Fruit fly (Drosophila melanogaster): Measurements from ENCODE around the gene path.

path gene

dm6 chr3L:9490432-9490831 is 14.7 kb downstream of the path start:
- TF ChIP-seq CG7045 (GFP tag; optimal IDR thresholded peaks at IDR 0.05) = no peak
- no peak for TF ChIP-seq CG1620 (GFP tag; optimal IDR thresholded peaks at IDR 0.05)
- TF ChIP-seq pad (GFP tag; optimal IDR thresholded peaks at IDR 0.05) = no peak
- TF ChIP-seq tj (GFP tag; optimal IDR thresholded peaks at IDR 0.05) = no peak
- TF ChIP-seq bab1 (GFP tag; optimal IDR thresholded peaks at IDR 0.05) = no peak
- TF ChIP-seq Clk (GFP tag; optimal IDR thresholded peaks at IDR 0.05) = no peak
- no peak for TF ChIP-seq CG5204 (GFP tag; optimal IDR thresholded peaks at IDR 0.05)
- no peak for TF ChIP-seq cnc (optimal IDR thresholded peaks at IDR 0.05)
- TF ChIP-seq ovo (GFP tag; optimal IDR thresholded peaks at IDR 0.05) = no peak
- TF ChIP-seq CG12768 (GFP tag; optimal IDR thresholded peaks at IDR 0.05) = no peak
- no peak for TF ChIP-seq CG33017 (tag; optimal IDR thresholded peaks at IDR 0.05)
- no peak for TF ChIP-seq CG7101 (tag; optimal IDR thresholded peaks at IDR 0.05)
- no peak for TF ChIP-seq cic (GFP tag; optimal IDR thresholded peaks at IDR 0.05)
- TF ChIP-seq kay (GFP tag; ENCODE audit: borderline replicate concordance) = no peak

DNA sequence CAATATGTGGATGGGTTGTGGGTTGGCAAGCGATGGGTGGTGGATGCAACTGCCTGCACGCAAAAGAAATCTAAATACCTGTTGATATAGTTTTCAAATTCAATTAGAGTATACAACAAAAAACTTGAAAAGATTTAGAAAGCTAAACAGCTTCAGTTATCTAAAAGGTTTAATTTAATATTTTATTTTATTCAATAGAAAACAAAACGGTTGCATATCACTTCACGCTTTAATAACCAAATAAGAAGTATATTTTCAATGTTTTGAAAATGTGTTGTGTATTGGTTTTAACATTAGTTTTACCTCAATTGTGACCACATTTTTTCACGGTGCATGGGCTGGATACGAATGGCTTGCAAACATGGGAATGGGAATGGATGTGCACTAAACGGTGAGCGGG is 15.5 kb downstream of the path start:
- TF ChIP-seq Crg-1 (GFP tag; optimal IDR thresholded peaks at IDR 0.05) (no peak), CG1620 (GFP tag; optimal IDR thresholded peaks at IDR 0.05) (no peak), cnc (optimal IDR thresholded peaks at IDR 0.05) (no peak)

DNA sequence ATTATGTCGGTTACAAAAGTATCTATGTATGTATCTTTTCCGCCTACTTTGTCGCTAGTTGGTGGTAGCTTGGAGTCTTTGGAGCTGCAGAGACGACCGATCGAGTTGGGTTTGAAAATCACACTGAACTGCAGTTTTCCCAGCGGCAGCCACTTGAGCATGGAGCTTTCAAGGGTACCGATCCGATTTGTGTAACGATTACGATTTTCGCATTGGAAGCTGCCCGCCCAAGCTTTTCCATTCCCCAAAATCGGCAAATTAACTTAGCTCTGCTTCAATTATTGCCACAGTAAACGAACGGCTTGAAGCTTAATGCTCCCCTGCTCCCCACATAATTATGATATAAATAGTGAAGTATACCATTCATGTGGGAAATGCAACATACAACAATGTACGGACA is 16.0 kb downstream of the path start, which contains the start of gene CG32036:
CG32036 (minus strand) TSS at position 101 of the 400 bp plus-strand sequence.
- TF ChIP-seq cnc (optimal IDR thresholded peaks at IDR 0.05) = no peak

DNA sequence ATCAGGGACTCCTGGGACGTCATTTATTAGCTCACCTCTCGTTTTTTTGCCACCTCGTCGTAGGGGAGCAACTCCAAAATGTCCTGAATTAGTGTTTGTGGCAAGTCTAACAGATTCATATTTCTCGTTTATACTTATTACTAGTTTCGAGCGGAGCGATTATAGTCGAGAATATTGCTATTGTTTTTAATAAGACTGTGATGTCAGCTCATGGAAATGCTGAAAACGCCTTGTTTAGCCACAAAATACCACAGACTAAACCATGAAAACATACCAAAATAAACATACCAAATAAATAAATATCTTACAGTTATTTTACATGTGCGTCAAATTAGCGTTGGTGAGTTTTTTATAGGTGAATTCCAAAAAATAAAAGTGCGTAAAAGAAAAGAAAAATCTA is 17.5 kb downstream of the path start, which contains the start of gene pall:
pall (minus strand) TSS at position 205 of the 400 bp plus-strand sequence.
- TF ChIP-seq CG7101 (tag; optimal IDR thresholded peaks at IDR 0.05) (peak; percentile 12), kay (GFP tag; ENCODE audit: borderline replicate concordance) (no peak), Crg-1 (GFP tag; optimal IDR thresholded peaks at IDR 0.05) (no peak), bab1 (GFP tag; optimal IDR thresholded peaks at IDR 0.05) (peak; percentile 56), Mnt (GFP tag; optimal IDR thresholded peaks at IDR 0.05) (peak; percentile 10)

DNA sequence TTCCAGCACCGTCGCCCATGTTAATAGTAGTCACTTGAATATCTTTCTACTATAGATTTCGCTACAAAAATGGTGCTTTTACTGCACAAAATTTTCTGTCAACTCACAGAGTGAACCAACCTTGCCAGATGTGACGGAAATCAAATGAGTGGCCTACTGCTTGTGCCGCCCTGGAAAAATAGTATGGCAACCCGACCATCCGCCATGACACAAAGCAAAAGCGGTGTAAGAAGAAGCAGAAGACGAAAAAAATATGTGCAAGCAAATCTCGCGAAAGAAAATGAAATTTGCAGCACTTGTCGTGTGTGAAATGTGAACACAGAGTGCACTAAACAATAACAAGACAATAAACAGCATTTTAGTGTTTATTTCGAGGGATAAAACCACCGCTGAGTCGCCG is 28.3 kb downstream of the path start, which contains the start of the genes Uch-L5 and Jarid2:
Uch-L5 (minus strand) TSS at position 137 of the 400 bp plus-strand sequence.
Jarid2 (plus strand) TSS at position 210 of the 400 bp plus-strand sequence.
- TF ChIP-seq CG5204 (GFP tag; optimal IDR thresholded peaks at IDR 0.05) (no peak), Mnt (GFP tag; optimal IDR thresholded peaks at IDR 0.05) (peak; percentile 69), CG7045 (GFP tag; optimal IDR thresholded peaks at IDR 0.05) (peak; percentile 16), CG7101 (tag; optimal IDR thresholded peaks at IDR 0.05) (peak; percentile 61), tj (GFP tag; optimal IDR thresholded peaks at IDR 0.05) (peak; percentile 70), Hr96 (GFP tag; optimal IDR thresholded peaks at IDR 0.05) (no peak), CG33017 (tag; optimal IDR thresholded peaks at IDR 0.05) (peak; percentile 26), CG11617 (GFP tag; optimal IDR thresholded peaks at IDR 0.05) (peak; percentile 8), Crg-1 (GFP tag; optimal IDR thresholded peaks at IDR 0.05) (peak; percentile 45), CG12768 (GFP tag; optimal IDR thresholded peaks at IDR 0.05) (peak; percentile 12), CG1620 (GFP tag; optimal IDR thresholded peaks at IDR 0.05) (peak; percentile 56), CG14711 (tag; optimal IDR thresholded peaks at IDR 0.05) (peak; percentile 63), kay (GFP tag; ENCODE audit: borderline replicate concordance) (no peak), Clk (GFP tag; optimal IDR thresholded peaks at IDR 0.05) (no peak), cnc (optimal IDR thresholded peaks at IDR 0.05) (peak; percentile 81 to 92), ovo (GFP tag; optimal IDR thresholded peaks at IDR 0.05) (peak; percentile 47), cic (GFP tag; optimal IDR thresholded peaks at IDR 0.05) (peak; percentile 34), bab1 (GFP tag; optimal IDR thresholded peaks at IDR 0.05) (peak; percentile 84), toe (GFP tag; optimal IDR thresholded peaks at IDR 0.05) (no peak), pad (GFP tag; optimal IDR thresholded peaks at IDR 0.05) (peak; percentile 37)

DNA sequence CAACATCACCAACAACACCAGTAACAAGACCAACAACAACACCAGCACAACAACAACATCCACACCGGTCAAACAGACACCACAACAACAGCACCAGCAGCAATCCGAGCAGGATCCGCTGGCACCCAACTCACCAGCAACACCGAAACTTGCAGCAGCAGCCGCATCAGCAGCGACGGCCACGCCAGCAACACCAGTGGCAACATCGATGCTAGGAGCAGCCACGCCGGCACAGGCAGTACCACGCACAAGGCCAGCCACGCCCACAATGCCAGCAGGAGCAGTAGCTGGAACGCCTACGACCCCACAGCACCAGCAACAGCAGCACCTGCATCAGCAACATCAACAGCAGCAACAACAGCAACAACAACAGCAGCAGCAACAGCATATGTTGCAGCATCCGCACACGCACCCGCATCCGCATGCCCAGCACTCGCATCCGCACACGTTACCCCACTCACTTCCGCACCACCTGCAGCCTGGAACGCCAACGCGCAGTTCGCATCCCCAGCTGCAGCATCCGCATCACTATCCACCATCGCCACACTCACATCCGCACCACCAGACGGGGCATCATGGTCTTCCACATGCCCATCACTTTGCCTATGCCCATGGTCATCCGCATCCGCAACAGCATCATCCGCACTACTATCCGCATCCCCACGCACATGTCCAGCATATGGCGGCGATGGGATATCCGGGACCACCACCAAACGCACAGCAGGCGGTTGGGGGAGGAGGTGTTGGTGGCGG is 33.8 kb downstream of the path start:
- TF ChIP-seq pad (GFP tag; optimal IDR thresholded peaks at IDR 0.05) (no peak), CG11617 (GFP tag; optimal IDR thresholded peaks at IDR 0.05) (no peak), Mnt (GFP tag; optimal IDR thresholded peaks at IDR 0.05) (no peak), ovo (GFP tag; optimal IDR thresholded peaks at IDR 0.05) (no peak), Clk (GFP tag; optimal IDR thresholded peaks at IDR 0.05) (no peak), tj (GFP tag; optimal IDR thresholded peaks at IDR 0.05) (no peak), kay (GFP tag; ENCODE audit: borderline replicate concordance) (no peak), CG12768 (GFP tag; optimal IDR thresholded peaks at IDR 0.05) (no peak), CG7045 (GFP tag; optimal IDR thresholded peaks at IDR 0.05) (no peak), Hr96 (GFP tag; optimal IDR thresholded peaks at IDR 0.05) (no peak), cic (GFP tag; optimal IDR thresholded peaks at IDR 0.05) (no peak), CG14711 (tag; optimal IDR thresholded peaks at IDR 0.05) (no peak), bab1 (GFP tag; optimal IDR thresholded peaks at IDR 0.05) (no peak), CG5204 (GFP tag; optimal IDR thresholded peaks at IDR 0.05) (no peak), CG33017 (tag; optimal IDR thresholded peaks at IDR 0.05) (no peak)

- TF ChIP-seq CG14711 (tag; optimal IDR thresholded peaks at IDR 0.05) (no peak), Hr96 (GFP tag; optimal IDR thresholded peaks at IDR 0.05) (no peak), bab1 (GFP tag; optimal IDR thresholded peaks at IDR 0.05) (no peak), CG1620 (GFP tag; optimal IDR thresholded peaks at IDR 0.05) (no peak), Crg-1 (GFP tag; optimal IDR thresholded peaks at IDR 0.05) (no peak), CG7101 (tag; optimal IDR thresholded peaks at IDR 0.05) (no peak), ovo (GFP tag; optimal IDR thresholded peaks at IDR 0.05) (no peak), CG12768 (GFP tag; optimal IDR thresholded peaks at IDR 0.05) (no peak), Clk (GFP tag; optimal IDR thresholded peaks at IDR 0.05) (peak; percentile 0), pad (GFP tag; optimal IDR thresholded peaks at IDR 0.05) (no peak), Mnt (GFP tag; optimal IDR thresholded peaks at IDR 0.05) (no peak), cnc (optimal IDR thresholded peaks at IDR 0.05) (no peak), CG5204 (GFP tag; optimal IDR thresholded peaks at IDR 0.05) (no peak), CG11617 (GFP tag; optimal IDR thresholded peaks at IDR 0.05) (no peak), CG7045 (GFP tag; optimal IDR thresholded peaks at IDR 0.05) (no peak), kay (GFP tag; ENCODE audit: borderline replicate concordance) (no peak), cic (GFP tag; optimal IDR thresholded peaks at IDR 0.05) (peak; percentile 26)
These were observed 36.0 kb downstream of the path start for dm6 chr3L:9469079-9469478.
